Fruit fly (Drosophila melanogaster) whole organism, wandering third instar larva: ENCODE results near the gene Irk2.

Source experiments
- Dfd ChIP-seq: fragments of >200 bp; optimal IDR thresholded peaks from 2 replicates; lab custom pipeline; 2017; ENCODE audit warnings: missing biosample characterization, missing genetic modification characterization
- Myc ChIP-seq: fragments of >200 bp; optimal IDR thresholded peaks from 2 replicates; lab custom pipeline; 2017
- OdsH ChIP-seq: fragments of 200-800 bp; sonication (Bioruptor generic); optimal IDR thresholded peaks from 2 replicates; lab custom pipeline; 2016; ENCODE audit warnings: missing biosample characterization, mild to moderate bottlenecking, missing genetic modification characterization
- Vsx2 ChIP-seq: fragments of 200-300, 225-300 bp; sonication (Bioruptor generic); optimal IDR thresholded peaks from 2 replicates; lab custom pipeline; 2018; ENCODE audit warnings: missing biosample characterization, missing genetic modification characterization; ENCODE audit not compliant: partially characterized antibody
- h ChIP-seq: fragments of 200-800 bp; sonication (Bioruptor generic); optimal IDR thresholded peaks from 3 replicates; lab custom pipeline; 2016; ENCODE audit warnings: missing biosample characterization, mild to moderate bottlenecking, missing genetic modification characterization
- usp ChIP-seq: fragments of >200 bp; optimal IDR thresholded peaks from 2 replicates; lab custom pipeline; 2017; ENCODE audit warnings: missing biosample characterization, missing genetic modification characterization

DNA sequence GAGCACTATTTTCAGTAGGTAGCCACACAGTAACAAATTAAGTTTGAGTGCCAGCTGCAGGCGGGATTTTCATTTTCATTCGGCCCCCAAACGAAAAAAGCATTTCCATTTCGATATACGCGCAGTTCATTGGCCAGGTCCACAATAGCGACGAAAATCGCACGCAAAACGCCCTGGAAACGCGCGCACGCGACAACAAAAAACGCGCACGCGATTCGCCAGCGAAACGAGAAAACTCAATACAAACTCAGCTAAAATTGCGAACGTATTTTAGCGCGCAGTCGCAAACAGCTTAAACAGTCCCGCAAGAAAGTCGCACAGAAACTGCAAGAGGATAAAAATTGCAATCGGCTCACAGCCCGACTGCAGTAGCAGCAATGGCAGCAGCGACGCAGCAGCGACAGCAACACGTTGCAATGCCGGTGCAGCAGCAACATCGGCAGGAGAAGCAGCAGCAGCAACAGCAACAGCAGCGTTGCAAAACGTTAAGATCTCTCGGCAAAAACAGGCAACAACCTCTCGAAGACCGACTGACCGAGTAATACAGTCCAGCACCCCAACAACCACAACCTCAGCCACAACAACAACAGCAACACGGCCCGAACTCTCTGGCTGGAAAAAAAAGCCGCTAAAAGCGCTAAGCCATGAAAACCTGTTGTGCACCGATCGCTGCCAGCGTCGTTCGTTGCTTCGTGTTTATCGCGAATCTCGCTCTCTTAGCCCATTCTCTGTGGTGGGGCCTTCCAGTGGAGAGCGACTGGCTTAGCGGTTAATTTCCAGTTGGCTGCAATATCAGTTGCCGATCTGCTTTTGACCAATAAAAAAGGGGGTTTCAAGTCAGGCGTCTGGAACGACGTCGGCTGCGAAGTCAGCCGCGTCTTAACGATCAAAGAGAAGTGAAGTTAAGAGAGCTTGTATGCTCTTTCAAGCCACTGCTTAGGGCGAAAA, 47.0 kb downstream of the Irk2 start, which contains the start of gene CG4374:
- peak; percentile 10 for TF ChIP-seq Vsx2 (GFP tag; lab: Kevin White, UChicago)
- no peak for TF ChIP-seq OdsH
- TF ChIP-seq Dfd (GFP tag; lab: Kevin White, UChicago), result peak; percentile 77
- peak; percentile 36 for TF ChIP-seq Myc (lab: Kevin White, UChicago)
- no peak for TF ChIP-seq h (GFP tag; lab: Kevin White, UChicago)
- no peak for TF ChIP-seq usp (GFP tag; lab: Kevin White, UChicago)
